Fruit fly (Drosophila melanogaster) whole organism, embryonic: Measurements from ENCODE around the gene eIF4E7.
A peak's percentile ranks its signal among the peaks of the same experiment; 100 is the strongest.

ENCODE experiments used
- CG10147 ChIP-seq: fragments of 200-800 bp; sonication (Bioruptor generic); optimal IDR thresholded peaks from 2 replicates; lab custom pipeline; 2019; ENCODE audit warnings: missing biosample characterization, mild to moderate bottlenecking, missing genetic modification characterization, moderate library complexity
- CG10979 ChIP-seq: fragments of 200-800 bp; sonication (Bioruptor generic); optimal IDR thresholded peaks from 2 replicates; lab custom pipeline; 2018; ENCODE audit warnings: missing biosample characterization, mild to moderate bottlenecking, missing genetic modification characterization, moderate library complexity
- CG12071 ChIP-seq: fragments of 200-800 bp; sonication (Bioruptor generic); optimal IDR thresholded peaks from 3 replicates; lab custom pipeline; 2018; ENCODE audit warnings: missing biosample characterization, mild to moderate bottlenecking, missing genetic modification characterization
- CG15011 ChIP-seq: fragments of 200-800 bp; sonication (Bioruptor generic); optimal IDR thresholded peaks from 3 replicates; lab custom pipeline; 2018; ENCODE audit warnings: missing biosample characterization, mild to moderate bottlenecking, missing genetic modification characterization
- CG16779 ChIP-seq: fragments of 200-800 bp; sonication (Bioruptor generic); IDR thresholded peaks from 2 replicates; pipeline ENCODE4 v1.3.6; 2022; ENCODE audit warnings: missing biosample characterization, missing genetic modification characterization
- CG18764 ChIP-seq: fragments of 200-800 bp; sonication (Bioruptor generic); optimal IDR thresholded peaks from 3 replicates; lab custom pipeline; 2016; ENCODE audit warnings: missing biosample characterization, missing genetic modification characterization
- CG2120 ChIP-seq: fragments of 200-800 bp; sonication (Bioruptor generic); optimal IDR thresholded peaks from 3 replicates; lab custom pipeline; 2016; ENCODE audit warnings: missing biosample characterization, missing genetic modification characterization
- CG2712 ChIP-seq: fragments of 200-800 bp; optimal IDR thresholded peaks from 3 replicates; lab custom pipeline; 2019; ENCODE audit warnings: missing biosample characterization, mild to moderate bottlenecking, missing genetic modification characterization, moderate library complexity
- CG6254 ChIP-seq: fragments of 200-800 bp; sonication (Bioruptor generic); optimal IDR thresholded peaks from 3 replicates; lab custom pipeline; 2017; ENCODE audit warnings: mild to moderate bottlenecking, missing biosample characterization, missing genetic modification reagents, missing genetic modification characterization
- CG7786 ChIP-seq: fragments of 200-800 bp; sonication (Bioruptor generic); optimal IDR thresholded peaks from 2 replicates; lab custom pipeline; 2016; ENCODE audit warnings: missing biosample characterization, missing genetic modification characterization
- CG8281 ChIP-seq: fragments of 200-800 bp; sonication (Bioruptor generic); optimal IDR thresholded peaks from 2 replicates; lab custom pipeline; 2018; ENCODE audit warnings: missing biosample characterization, mild to moderate bottlenecking, missing genetic modification characterization, moderate library complexity
- CG8388 ChIP-seq: fragments of 200-800 bp; sonication (Bioruptor generic); optimal IDR thresholded peaks from 2 replicates; lab custom pipeline; 2019; ENCODE audit warnings: missing biosample characterization, mild to moderate bottlenecking, missing genetic modification characterization, moderate library complexity
- CG8924 ChIP-seq: fragments of 200-800 bp; optimal IDR thresholded peaks from 3 replicates; lab custom pipeline; 2019; ENCODE audit warnings: missing biosample characterization, mild to moderate bottlenecking, missing genetic modification characterization, moderate library complexity
- Camta ChIP-seq: fragments of 200-800 bp; sonication (Bioruptor generic); optimal IDR thresholded peaks from 2 replicates; lab custom pipeline; 2016; ENCODE audit warnings: missing biosample characterization, missing genetic modification characterization
- CrebB ChIP-seq: fragments of 200-800 bp; sonication (Bioruptor generic); optimal IDR thresholded peaks from 3 replicates; lab custom pipeline; 2018; ENCODE audit warnings: missing biosample characterization, mild to moderate bottlenecking, missing genetic modification characterization
- D19A ChIP-seq: fragments of 200-800 bp; optimal IDR thresholded peaks from 3 replicates; lab custom pipeline; 2019; ENCODE audit warnings: missing biosample characterization, mild to moderate bottlenecking, missing genetic modification characterization, moderate library complexity
- Drgx ChIP-seq: fragments of 200-800 bp; sonication (Bioruptor generic); IDR thresholded peaks from 2 replicates; pipeline ENCODE4 v1.3.6; 2022; ENCODE audit warnings: missing biosample characterization, missing genetic modification characterization
- HLH3B ChIP-seq: fragments of 200-800 bp; sonication (Bioruptor generic); IDR thresholded peaks from 2 replicates; pipeline ENCODE4 v1.3.6; 2022; ENCODE audit warnings: missing biosample characterization, missing genetic modification characterization
- HLHmδ ChIP-seq: fragments of 200-800 bp; sonication (Bioruptor generic); optimal IDR thresholded peaks from 2 replicates; lab custom pipeline; 2018; ENCODE audit warnings: missing biosample characterization, mild to moderate bottlenecking, missing genetic modification characterization, moderate library complexity
- Hmr ChIP-seq: fragments of 200-800 bp; sonication (Bioruptor generic); optimal IDR thresholded peaks from 3 replicates; lab custom pipeline; 2017; ENCODE audit warnings: mild to moderate bottlenecking, missing biosample characterization, missing genetic modification reagents, missing genetic modification characterization
- Hr39 ChIP-seq: fragments of >200 bp; optimal IDR thresholded peaks from 2 replicates; lab custom pipeline; 2017
- Hsf ChIP-seq: fragments of 200-800 bp; sonication (Bioruptor generic); optimal IDR thresholded peaks from 3 replicates; lab custom pipeline; 2016; ENCODE audit warnings: missing biosample characterization, missing genetic modification characterization
- Nf-YC ChIP-seq: fragments of 200-800 bp; optimal IDR thresholded peaks from 3 replicates; lab custom pipeline; 2019; ENCODE audit warnings: missing biosample characterization, mild to moderate bottlenecking, missing genetic modification characterization, moderate library complexity
- Poxn ChIP-seq: fragments of 200-800 bp; sonication (Bioruptor generic); IDR thresholded peaks from 2 replicates; pipeline ENCODE4 v1.3.6; 2022; ENCODE audit warnings: missing biosample characterization, missing genetic modification characterization
- Ptx1 ChIP-seq: fragments of 200-800 bp; sonication (Bioruptor generic); IDR thresholded peaks from 2 replicates; pipeline ENCODE4 v1.3.6; 2022; ENCODE audit warnings: missing biosample characterization, missing genetic modification characterization
- Ravus ChIP-seq: fragments of 200-800 bp; sonication (Bioruptor generic); IDR thresholded peaks from 2 replicates; pipeline ENCODE4 v1.3.6; 2022; ENCODE audit warnings: missing biosample characterization, missing genetic modification characterization
- Sox102F ChIP-seq: fragments of 200-800 bp; sonication (Bioruptor generic); optimal IDR thresholded peaks from 2 replicates; lab custom pipeline; 2018; ENCODE audit warnings: missing biosample characterization, mild to moderate bottlenecking, missing genetic modification characterization, moderate library complexity
- Tbp ChIP-seq: fragments of >200 bp; optimal IDR thresholded peaks from 2 replicates; lab custom pipeline; 2018; ENCODE audit warnings: missing biosample characterization, missing genetic modification characterization
- chinmo ChIP-seq: fragments of 200-800 bp; sonication (Bioruptor generic); IDR thresholded peaks from 4 replicates; pipeline ENCODE4 v1.3.6; 2022; ENCODE audit warnings: missing biosample characterization, missing genetic modification characterization; ENCODE audit not compliant: partially characterized antibody
- exex ChIP-seq: fragments of 200-800 bp; sonication (Bioruptor generic); optimal IDR thresholded peaks from 4 replicates; lab custom pipeline; 2018; ENCODE audit warnings: missing biosample characterization, mild to moderate bottlenecking, missing genetic modification characterization, moderate library complexity
- jumu ChIP-seq: fragments of 200-800 bp; sonication (Bioruptor generic); optimal IDR thresholded peaks from 3 replicates; lab custom pipeline; 2016; ENCODE audit warnings: missing biosample characterization, missing genetic modification characterization
- luna ChIP-seq: fragments of 200-800 bp; sonication (Bioruptor generic); optimal IDR thresholded peaks from 2 replicates; lab custom pipeline; 2016; ENCODE audit warnings: missing biosample characterization, missing genetic modification characterization
- mirr ChIP-seq: fragments of 200-800 bp; sonication (Bioruptor generic); optimal IDR thresholded peaks from 3 replicates; lab custom pipeline; 2018; ENCODE audit warnings: missing biosample characterization, mild to moderate bottlenecking, missing genetic modification characterization
- odd ChIP-seq: fragments of 200-800 bp; sonication (Bioruptor generic); optimal IDR thresholded peaks from 2 replicates; lab custom pipeline; 2017; ENCODE audit warnings: missing biosample characterization, mild to moderate bottlenecking, missing genetic modification characterization
- row ChIP-seq: fragments of 200-800 bp; sonication (Bioruptor generic); IDR thresholded peaks from 3 replicates; pipeline ENCODE4 v1.3.6; 2022; ENCODE audit warnings: missing biosample characterization, missing genetic modification characterization
- sens ChIP-seq: fragments of 200-800 bp; sonication (Bioruptor generic); peaks from one replicate; lab custom pipeline; 2016; ENCODE audit warnings: missing biosample characterization, missing genetic modification characterization
- sqz ChIP-seq: fragments of 200-800 bp; sonication (Bioruptor generic); optimal IDR thresholded peaks from 3 replicates; lab custom pipeline; 2018; ENCODE audit warnings: missing biosample characterization, mild to moderate bottlenecking, missing genetic modification characterization
- tll ChIP-seq, 2 experiments: fragments of 200-800 bp in 1 of 2; fragments of >200 bp in 1 of 2; sonication (Bioruptor generic) in 1 of 2; optimal IDR thresholded peaks; 2 replicates each; lab custom pipeline; 2017 to 2019; ENCODE audit warnings: missing biosample characterization in 2 of 2, missing genetic modification characterization in 2 of 2, mild to moderate bottlenecking in 1 of 2, moderate library complexity in 1 of 2
- trh ChIP-seq: fragments of 200-800 bp; sonication (Bioruptor generic); optimal IDR thresholded peaks from 2 replicates; lab custom pipeline; 2016; ENCODE audit warnings: missing biosample characterization, missing genetic modification characterization
- unc-4 ChIP-seq: fragments of 200-800 bp; sonication (Bioruptor generic); IDR thresholded peaks from 2 replicates; pipeline ENCODE4 v1.3.6; 2022; ENCODE audit warnings: missing biosample characterization, missing genetic modification characterization; ENCODE audit not compliant: partially characterized antibody
- vvl ChIP-seq: fragments of 200-800 bp; sonication (Bioruptor generic); IDR thresholded peaks from 2 replicates; pipeline ENCODE4 v1.3.6; 2022; ENCODE audit warnings: missing biosample characterization, missing genetic modification characterization
- wek ChIP-seq: fragments of 200-800 bp; sonication (Bioruptor generic); optimal IDR thresholded peaks from 3 replicates; lab custom pipeline; 2018; ENCODE audit warnings: missing biosample characterization, mild to moderate bottlenecking, missing genetic modification characterization, moderate library complexity

eIF4E7 gene

dm6 chrX:1197862-1198261, 35.7 kb upstream of the eIF4E7 start (continued):
- TF ChIP-seq Nf-YC (tag; lab: Kevin White, UChicago) (no peak), CG8924 (tag; lab: Kevin White, UChicago) (no peak), exex (tag; lab: Kevin White, UChicago) (no peak), Poxn (GFP tag; lab: Robert Waterston, UW) (no peak)

DNA sequence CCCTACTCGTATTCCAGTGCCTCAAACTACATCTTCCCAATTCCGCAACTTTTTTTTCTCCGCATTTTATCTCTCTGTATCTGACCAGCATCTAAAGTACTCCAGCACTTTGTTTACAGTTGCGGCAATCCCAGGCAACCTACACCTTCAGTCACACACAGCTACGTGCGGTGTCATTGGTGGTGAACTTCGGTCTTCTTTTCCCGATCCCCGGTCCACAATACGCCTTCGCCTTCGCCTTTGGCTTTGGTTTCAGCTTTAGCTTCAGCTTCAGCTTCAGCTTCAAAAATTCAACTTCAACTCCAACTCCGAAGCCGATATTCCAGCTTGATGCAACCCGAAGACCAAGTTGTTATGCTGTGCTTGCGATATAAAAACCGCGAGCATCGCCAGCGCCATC, 28.8 kb upstream of the eIF4E7 start, which contains the start of gene CG11380:
Gene CG11380, plus strand, starts transcription at position 301 of the 400 bp plus-strand sequence.
- TF ChIP-seq CG15011 (GFP tag; lab: Kevin White, UChicago) = no peak
- no peak for TF ChIP-seq vvl (GFP tag; lab: Robert Waterston, UW)
- TF ChIP-seq CG16779 (GFP tag; lab: Robert Waterston, UW) = no peak
- TF ChIP-seq trh (GFP tag; lab: Kevin White, UChicago) = no peak
- no peak for TF ChIP-seq CrebB
- TF ChIP-seq CG7786 (GFP tag; lab: Kevin White, UChicago) = no peak
- no peak for TF ChIP-seq CG8388 (GFP tag; lab: Kevin White, UChicago)
- TF ChIP-seq jumu (GFP tag; lab: Kevin White, UChicago) = no peak
- TF ChIP-seq chinmo (GFP tag; lab: Robert Waterston, UW) = no peak
- TF ChIP-seq Drgx (GFP tag; lab: Robert Waterston, UW) = no peak
- no peak for TF ChIP-seq CG10147 (GFP tag; lab: Kevin White, UChicago)
- TF ChIP-seq, all 482 proteins: peak for 0

dm6 chrX:1184478-1184877, 22.3 kb upstream of the eIF4E7 start, which contains the start of gene CG14626:
TSS of gene CG14626 (plus strand) at chrX:1184778.
- TF ChIP-seq CG15011 (GFP tag; lab: Kevin White, UChicago) (no peak), Ravus (GFP tag; lab: Robert Waterston, UW) (no peak), odd (GFP tag; lab: Kevin White, UChicago) (no peak), HLHmδ (no peak), sqz (no peak), CG8281 (tag; lab: Kevin White, UChicago) (no peak)

DNA sequence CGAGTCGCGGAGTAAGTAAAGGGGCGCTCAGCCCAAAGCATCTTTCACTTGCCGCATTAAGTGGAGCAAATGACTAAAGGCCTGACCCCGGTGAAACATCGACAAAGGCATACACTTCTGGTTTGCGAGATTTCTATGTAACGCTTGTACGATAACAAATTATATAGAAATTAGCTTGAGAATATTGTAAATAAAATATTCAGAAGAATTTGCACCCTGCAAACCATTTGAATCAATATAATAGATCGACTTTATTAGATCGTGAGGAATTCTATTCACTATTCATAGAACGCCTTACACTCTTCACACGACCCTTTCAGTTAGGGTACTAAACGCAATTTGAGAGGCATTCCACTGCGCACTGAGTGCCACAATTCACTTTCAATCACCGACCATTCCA, 21.6 kb upstream of the eIF4E7 start:
- no peak for TF ChIP-seq Hsf (GFP tag; lab: Kevin White, UChicago)
- no peak for TF ChIP-seq unc-4 (GFP tag; lab: Robert Waterston, UW)
- peak; percentile 49 for TF ChIP-seq row (GFP tag; lab: Robert Waterston, UW)
- no peak for TF ChIP-seq Ptx1 (GFP tag; lab: Robert Waterston, UW)
- TF ChIP-seq mirr (GFP tag; lab: Kevin White, UChicago) = no peak
- no peak for TF ChIP-seq tll (GFP tag; optimal IDR thresholded peaks at IDR 0.05; lab: Kevin White, UChicago)
- no peak for TF ChIP-seq CG12071 (GFP tag; lab: Kevin White, UChicago)
- peak; percentile 94 for TF ChIP-seq D19A (tag; lab: Kevin White, UChicago)

- TF ChIP-seq Hmr (no peak), Hr39 (lab: Kevin White, UChicago) (no peak), wek (GFP tag; lab: Kevin White, UChicago) (no peak), HLH3B (no peak), CG2120 (GFP tag; lab: Kevin White, UChicago) (no peak), luna (GFP tag; lab: Kevin White, UChicago) (no peak), CG18764 (no peak), Camta (no peak), sens (GFP tag; lab: Kevin White, UChicago) (no peak), Tbp (GFP tag; lab: Kevin White, UChicago) (no peak), CG2712 (no peak), CG10979 (no peak), CG6254 (GFP tag; lab: Kevin White, UChicago) (no peak), Sox102F (GFP tag; lab: Kevin White, UChicago) (no peak)
These were observed 19.1 kb upstream of the eIF4E7 start, which contains the start of gene CG14627 for dm6 chrX:1181320-1181719. TSS of gene CG14627 (plus strand) at chrX:1181620.
